Fruit fly (Drosophila melanogaster) whole organism, adult: ENCODE measurements around the gene mthl5.

ENCODE experiments used
- CG11617 ChIP-seq: fragments of 200-800 bp; sonication (Bioruptor generic); optimal IDR thresholded peaks from 2 replicates; lab custom pipeline; 2017; ENCODE audit warnings: mild to moderate bottlenecking, missing biosample characterization, missing genetic modification reagents, missing genetic modification characterization
- CG12768 ChIP-seq: fragments of 200-800 bp; sonication (Bioruptor generic); optimal IDR thresholded peaks from 2 replicates; lab custom pipeline; 2017; ENCODE audit warnings: missing biosample characterization, missing genetic modification characterization, mild to moderate bottlenecking, moderate library complexity, missing genetic modification reagents
- CG14711 ChIP-seq: fragments of 200-800 bp; sonication (Bioruptor generic); optimal IDR thresholded peaks from 2 replicates; lab custom pipeline; 2018; ENCODE audit warnings: missing biosample characterization, mild to moderate bottlenecking, missing genetic modification characterization, moderate library complexity
- CG7101 ChIP-seq: fragments of 200-800 bp; sonication (Bioruptor generic); optimal IDR thresholded peaks from 2 replicates; lab custom pipeline; 2018; ENCODE audit warnings: missing biosample characterization, mild to moderate bottlenecking, missing genetic modification characterization, moderate library complexity
- Crg-1 ChIP-seq: fragments of 200-800 bp; sonication (Bioruptor generic); optimal IDR thresholded peaks from 2 replicates; lab custom pipeline; 2016; ENCODE audit warnings: missing biosample characterization, missing genetic modification characterization
- Hr96 ChIP-seq: fragments of 200-800 bp; sonication (Bioruptor generic); optimal IDR thresholded peaks from 2 replicates; lab custom pipeline; 2016; ENCODE audit warnings: missing biosample characterization, missing genetic modification characterization
- tj ChIP-seq: fragments of 200-800 bp; sonication (Bioruptor generic); optimal IDR thresholded peaks from 3 replicates; lab custom pipeline; 2017; ENCODE audit warnings: missing biosample characterization, mild to moderate bottlenecking, missing genetic modification characterization, moderate library complexity
- toe ChIP-seq: fragments of 200-800 bp; sonication (Bioruptor generic); optimal IDR thresholded peaks from 2 replicates; lab custom pipeline; 2016; ENCODE audit warnings: missing biosample characterization, missing genetic modification characterization

dm6 chr3R:11856295-11856694, 30.7 kb downstream of the mthl5 start:
- no peak for TF ChIP-seq CG11617 (GFP tag; lab: Kevin White, UChicago)
- no peak for TF ChIP-seq CG14711 (tag; lab: Kevin White, UChicago)
- TF ChIP-seq CG12768: no peak
- no peak for TF ChIP-seq toe (GFP tag; lab: Kevin White, UChicago)
- TF ChIP-seq Hr96 (GFP tag; lab: Kevin White, UChicago): no peak
- no peak for TF ChIP-seq CG7101
- no peak for TF ChIP-seq Crg-1 (GFP tag; lab: Kevin White, UChicago)
- TF ChIP-seq tj (GFP tag; lab: Kevin White, UChicago): no peak
